Fruit fly (Drosophila melanogaster) whole organism, embryonic: ENCODE data around the gene slmb.

Experiments
- B-H1 ChIP-seq: fragments of 200-800 bp; sonication (Bioruptor generic); IDR thresholded peaks from 3 replicates; pipeline ENCODE4 v1.3.6; 2022; ENCODE audit warnings: missing biosample characterization, missing genetic modification characterization
- Bdp1 ChIP-seq: fragments of 200-800 bp; sonication (Bioruptor generic); optimal IDR thresholded peaks from 3 replicates; lab custom pipeline; 2016; ENCODE audit warnings: missing biosample characterization, missing genetic modification characterization
- CG10274 ChIP-seq: fragments of 200-800 bp; sonication (Bioruptor generic); optimal IDR thresholded peaks from 3 replicates; lab custom pipeline; 2017; ENCODE audit warnings: missing biosample characterization, mild to moderate bottlenecking, missing genetic modification characterization
- CG11093 ChIP-seq: fragments of 200-800 bp; sonication (Bioruptor generic); IDR thresholded peaks from 3 replicates; pipeline ENCODE4 v1.3.6; 2022; ENCODE audit warnings: missing biosample characterization, missing genetic modification characterization
- CG11247 ChIP-seq: fragments of 200-800 bp; sonication (Bioruptor generic); IDR thresholded peaks from 2 replicates; pipeline ENCODE4 v1.3.6; 2022; ENCODE audit warnings: missing biosample characterization, missing genetic modification characterization
- CG12744 ChIP-seq: fragments of 200-800 bp; sonication (Bioruptor generic); optimal IDR thresholded peaks from 2 replicates; lab custom pipeline; 2016; ENCODE audit warnings: missing biosample characterization, missing genetic modification characterization
- CG13894 ChIP-seq: fragments of 200-800 bp; sonication (Bioruptor generic); optimal IDR thresholded peaks from 3 replicates; lab custom pipeline; 2018; ENCODE audit warnings: missing biosample characterization, mild to moderate bottlenecking, missing genetic modification characterization, moderate library complexity
- CG14050 ChIP-seq: fragments of 200-800 bp; sonication (Bioruptor generic); IDR thresholded peaks from 3 replicates; pipeline ENCODE4 v1.3.6; 2022; ENCODE audit warnings: missing biosample characterization, missing genetic modification characterization
- CG15073 ChIP-seq: fragments of 200-800 bp; sonication (Bioruptor generic); optimal IDR thresholded peaks from 2 replicates; lab custom pipeline; 2016; ENCODE audit warnings: missing biosample characterization, missing genetic modification characterization
- CG1603 ChIP-seq: fragments of 200-800 bp; sonication (Bioruptor generic); optimal IDR thresholded peaks from 2 replicates; lab custom pipeline; 2019; ENCODE audit warnings: missing biosample characterization, mild to moderate bottlenecking, missing genetic modification characterization, moderate library complexity
- CG16813 ChIP-seq: fragments of 200-800 bp; sonication (Bioruptor generic); IDR thresholded peaks from 3 replicates; pipeline ENCODE4 v1.3.6; 2022; ENCODE audit warnings: missing biosample characterization, missing genetic modification characterization; ENCODE audit not compliant: partially characterized antibody
- CG17328 ChIP-seq: fragments of 200-800 bp; sonication (Bioruptor generic); IDR thresholded peaks from 2 replicates; pipeline ENCODE4 v1.3.6; 2022; ENCODE audit warnings: missing biosample characterization, missing genetic modification characterization
- CG17359 ChIP-seq: fragments of 200-800 bp; sonication (Bioruptor generic); optimal IDR thresholded peaks from 3 replicates; lab custom pipeline; 2018; ENCODE audit warnings: missing biosample characterization, mild to moderate bottlenecking, missing genetic modification characterization, moderate library complexity
- CG1792 ChIP-seq: fragments of 200-800 bp; sonication (Bioruptor generic); optimal IDR thresholded peaks from 2 replicates; lab custom pipeline; 2016; ENCODE audit warnings: missing biosample characterization, missing genetic modification characterization
- CG1832 ChIP-seq: fragments of 200-800 bp; sonication (Bioruptor generic); optimal IDR thresholded peaks from 2 replicates; lab custom pipeline; 2017; ENCODE audit warnings: missing biosample characterization, mild to moderate bottlenecking, missing genetic modification characterization, inconsistent platforms
- CG2712 ChIP-seq: fragments of 200-800 bp; optimal IDR thresholded peaks from 3 replicates; lab custom pipeline; 2019; ENCODE audit warnings: missing biosample characterization, mild to moderate bottlenecking, missing genetic modification characterization, moderate library complexity
- CG30403 ChIP-seq: fragments of 200-800 bp; sonication (Bioruptor generic); optimal IDR thresholded peaks from 3 replicates; lab custom pipeline; 2016; ENCODE audit warnings: missing biosample characterization, missing genetic modification characterization
- CG33557 ChIP-seq: fragments of 200-800 bp; sonication (Bioruptor generic); optimal IDR thresholded peaks from 2 replicates; lab custom pipeline; 2019; ENCODE audit warnings: missing biosample characterization, mild to moderate bottlenecking, missing genetic modification characterization, moderate library complexity
- CG6175 ChIP-seq: fragments of 200-800 bp; sonication (Bioruptor generic); IDR thresholded peaks from 3 replicates; pipeline ENCODE4 v1.3.6; 2022; ENCODE audit warnings: missing biosample characterization, missing genetic modification characterization
- CG8290 ChIP-seq, 3 experiments: fragments of 200-800 bp; sonication (Bioruptor generic); optimal IDR thresholded peaks; 2 replicates each; lab custom pipeline; 2016 to 2019; ENCODE audit warnings: missing biosample characterization in 3 of 3, missing genetic modification characterization in 3 of 3, mild to moderate bottlenecking in 2 of 3, moderate library complexity in 1 of 3
- CG8359 ChIP-seq: fragments of 200-800 bp; sonication (Bioruptor generic); optimal IDR thresholded peaks from 2 replicates; lab custom pipeline; 2017; ENCODE audit warnings: missing biosample characterization, mild to moderate bottlenecking, missing genetic modification characterization, borderline replicate concordance
- CG9437 ChIP-seq: fragments of 200-800 bp; sonication (Bioruptor generic); optimal IDR thresholded peaks from 2 replicates; lab custom pipeline; 2018; ENCODE audit warnings: missing biosample characterization, mild to moderate bottlenecking, missing genetic modification characterization
- D19A ChIP-seq: fragments of 200-800 bp; optimal IDR thresholded peaks from 3 replicates; lab custom pipeline; 2019; ENCODE audit warnings: missing biosample characterization, mild to moderate bottlenecking, missing genetic modification characterization, moderate library complexity
- Doc3 ChIP-seq: fragments of 200-800 bp; sonication (Bioruptor generic); IDR thresholded peaks from 3 replicates; pipeline ENCODE4 v1.3.6; 2022; ENCODE audit warnings: missing biosample characterization, missing genetic modification characterization; ENCODE audit not compliant: partially characterized antibody
- Eip74EF ChIP-seq, 2 experiments: fragments of 200-800 bp in 1 of 2; fragments of >200 bp in 1 of 2; sonication (Bioruptor generic) in 1 of 2; optimal IDR thresholded peaks; 2 replicates each; lab custom pipeline; 2017 to 2019; ENCODE audit warnings: missing biosample characterization in 2 of 2, missing genetic modification characterization in 2 of 2, mild to moderate bottlenecking in 1 of 2, moderate library complexity in 1 of 2
- Fer2 ChIP-seq: fragments of 200-800 bp; sonication (Bioruptor generic); optimal IDR thresholded peaks from 2 replicates; lab custom pipeline; 2018; ENCODE audit warnings: missing biosample characterization, mild to moderate bottlenecking, missing genetic modification characterization, moderate library complexity
- Fer3 ChIP-seq: fragments of 200-800 bp; sonication (Bioruptor generic); optimal IDR thresholded peaks from 2 replicates; lab custom pipeline; 2018; ENCODE audit warnings: missing biosample characterization, mild to moderate bottlenecking, missing genetic modification characterization, moderate library complexity
- HLH3B ChIP-seq: fragments of 200-800 bp; sonication (Bioruptor generic); IDR thresholded peaks from 2 replicates; pipeline ENCODE4 v1.3.6; 2022; ENCODE audit warnings: missing biosample characterization, missing genetic modification characterization
- MBD-R2 ChIP-seq: fragments of 200-800 bp; sonication (Bioruptor generic); IDR thresholded peaks from 2 replicates; pipeline ENCODE4 v1.3.6; 2022; ENCODE audit warnings: missing biosample characterization, missing genetic modification characterization
- Myb ChIP-seq: fragments of 200-800 bp; sonication (Bioruptor generic); optimal IDR thresholded peaks from 2 replicates; lab custom pipeline; 2016; ENCODE audit warnings: missing biosample characterization, missing genetic modification characterization
- NK7.1 ChIP-seq: fragments of 200-800 bp; sonication (Bioruptor generic); optimal IDR thresholded peaks from 3 replicates; lab custom pipeline; 2016; ENCODE audit warnings: missing biosample characterization, missing genetic modification characterization
- Opbp ChIP-seq: fragments of 200-800 bp; sonication (Bioruptor generic); IDR thresholded peaks from 3 replicates; pipeline ENCODE4 v1.3.6; 2022; ENCODE audit warnings: missing biosample characterization, missing genetic modification characterization; ENCODE audit not compliant: partially characterized antibody
- Optix ChIP-seq: fragments of 200-800 bp; sonication (Bioruptor generic); IDR thresholded peaks from 3 replicates; pipeline ENCODE4 v1.3.6; 2022; ENCODE audit warnings: missing biosample characterization, missing genetic modification characterization
- amos ChIP-seq: fragments of 200-800 bp; sonication (Bioruptor generic); IDR thresholded peaks from 2 replicates; pipeline ENCODE4 v1.3.6; 2022; ENCODE audit warnings: missing biosample characterization, missing genetic modification characterization; ENCODE audit not compliant: partially characterized antibody
- chif ChIP-seq, 2 experiments: fragments of 200-800 bp; sonication (Bioruptor generic); optimal IDR thresholded peaks; 3 replicates each; lab custom pipeline; 2016; ENCODE audit warnings: missing biosample characterization in 2 of 2, missing genetic modification characterization in 2 of 2
- chm ChIP-seq: fragments of 200-800 bp; sonication (Bioruptor generic); IDR thresholded peaks from 2 replicates; pipeline ENCODE4 v1.3.6; 2022; ENCODE audit warnings: missing biosample characterization, missing genetic modification characterization
- cwo ChIP-seq: fragments of 200-800 bp; sonication (Bioruptor generic); optimal IDR thresholded peaks from 3 replicates; lab custom pipeline; 2017; ENCODE audit warnings: missing biosample characterization, missing genetic modification characterization, mild to moderate bottlenecking, moderate library complexity, missing genetic modification reagents
- dm ChIP-seq: fragments of 200-800 bp; sonication (Bioruptor generic); optimal IDR thresholded peaks from 3 replicates; lab custom pipeline; 2016; ENCODE audit warnings: missing biosample characterization, missing genetic modification characterization
- grn ChIP-seq: fragments of 200-800 bp; sonication (Bioruptor generic); optimal IDR thresholded peaks from 3 replicates; lab custom pipeline; 2017; ENCODE audit warnings: missing biosample characterization, missing genetic modification characterization
- jing ChIP-seq: fragments of 200-800 bp; sonication (Bioruptor generic); optimal IDR thresholded peaks from 2 replicates; lab custom pipeline; 2018; ENCODE audit warnings: missing biosample characterization, mild to moderate bottlenecking, missing genetic modification characterization
- p53 ChIP-seq: fragments of 200-800 bp; sonication (Bioruptor generic); optimal IDR thresholded peaks from 2 replicates; lab custom pipeline; 2016; ENCODE audit warnings: missing biosample characterization, missing genetic modification characterization
- psq ChIP-seq: fragments of 200-800 bp; sonication (Bioruptor generic); optimal IDR thresholded peaks from 2 replicates; lab custom pipeline; 2017; ENCODE audit warnings: missing biosample characterization, missing genetic modification characterization
- repo ChIP-seq: fragments of 200-800 bp; sonication (Bioruptor generic); optimal IDR thresholded peaks from 2 replicates; lab custom pipeline; 2016; ENCODE audit warnings: missing biosample characterization, missing genetic modification characterization
- stc ChIP-seq: fragments of 200-800 bp; sonication (Bioruptor generic); IDR thresholded peaks from 2 replicates; pipeline ENCODE4 v1.3.6; 2022; ENCODE audit warnings: missing biosample characterization, missing genetic modification characterization
- sug ChIP-seq: fragments of 200-800 bp; optimal IDR thresholded peaks from 2 replicates; lab custom pipeline; 2019; ENCODE audit warnings: missing biosample characterization, mild to moderate bottlenecking, missing genetic modification characterization, moderate library complexity
- tio ChIP-seq: fragments of 200-800 bp; sonication (Bioruptor generic); optimal IDR thresholded peaks from 2 replicates; lab custom pipeline; 2017; ENCODE audit warnings: missing biosample characterization, missing genetic modification characterization, inconsistent platforms
- tll ChIP-seq, 2 experiments: fragments of 200-800 bp in 1 of 2; fragments of >200 bp in 1 of 2; sonication (Bioruptor generic) in 1 of 2; optimal IDR thresholded peaks; 2 replicates each; lab custom pipeline; 2017 to 2019; ENCODE audit warnings: missing biosample characterization in 2 of 2, missing genetic modification characterization in 2 of 2, mild to moderate bottlenecking in 1 of 2, moderate library complexity in 1 of 2
- zf30C ChIP-seq: fragments of 200-800 bp; sonication (Bioruptor generic); optimal IDR thresholded peaks from 3 replicates; lab custom pipeline; 2018; ENCODE audit warnings: missing biosample characterization, mild to moderate bottlenecking, missing genetic modification characterization

Gene slmb

dm6 chr3R:21107907-21108591 is 19.2 kb downstream of the slmb start, which contains the start of the genes Sec15 and rtet (continued):
- TF ChIP-seq p53 (no peak), CG1832 (GFP tag; lab: Kevin White, UChicago) (no peak), Fer2 (peak; percentile 27), Eip74EF (GFP tag; optimal IDR thresholded peaks at IDR 0.05; lab: Kevin White, UChicago) (no peak), CG14050 (GFP tag; lab: Robert Waterston, UW) (peak; percentile 13; the same call in 1 of the 3 replicates), Bdp1 (GFP tag; lab: Kevin White, UChicago) (peak; percentile 10), CG2712 (tag; lab: Kevin White, UChicago) (peak; percentile 72), CG1792 (GFP tag; lab: Kevin White, UChicago) (peak; percentile 91), zf30C (GFP tag; lab: Kevin White, UChicago) (no peak), repo (GFP tag; lab: Kevin White, UChicago) (no peak), psq (GFP tag; lab: Kevin White, UChicago) (peak; percentile 15), MBD-R2 (GFP tag; lab: Robert Waterston, UW) (peak; percentile 78), cwo (GFP tag; lab: Kevin White, UChicago) (peak; percentile 39), CG17328 (peak; percentile 18; the same call in 1 of the 2 replicates), HLH3B (GFP tag; lab: Robert Waterston, UW) (peak; percentile 38; the same call in 1 of the 2 replicates), CG11247 (GFP tag; lab: Robert Waterston, UW) (peak; percentile 53), CG10274 (GFP tag; lab: Kevin White, UChicago) (no peak), CG12744 (GFP tag; lab: Kevin White, UChicago) (no peak), NK7.1 (GFP tag; lab: Kevin White, UChicago) (no peak), Opbp (GFP tag; lab: Robert Waterston, UW) (peak; percentile 42), CG11093 (GFP tag; lab: Robert Waterston, UW) (no peak), CG17359 (peak; percentile 63), CG15073 (GFP tag; lab: Kevin White, UChicago) (no peak), Myb (GFP tag; lab: Kevin White, UChicago) (peak; percentile 34), grn (GFP tag; lab: Kevin White, UChicago) (no peak), Optix (peak; percentile 54; the same call in 2 of the 3 replicates), CG30403 (GFP tag; lab: Kevin White, UChicago) (peak; percentile 55), CG33557 (GFP tag; lab: Kevin White, UChicago) (peak; percentile 44), CG8290 (GFP tag; optimal IDR thresholded peaks at IDR 0.05; lab: Kevin White, UChicago) (no peak), CG8290 (tag; optimal IDR thresholded peaks at IDR 0.05; lab: Kevin White, UChicago) (no peak), jing (GFP tag; lab: Kevin White, UChicago) (no peak), CG9437 (GFP tag; lab: Kevin White, UChicago) (peak; percentile 50), Fer3 (tag; lab: Kevin White, UChicago) (peak; percentile 50), CG16813 (GFP tag; lab: Robert Waterston, UW) (peak; percentile 65), amos (GFP tag; lab: Robert Waterston, UW) (peak; percentile 40; the same call in 1 of the 2 replicates), Doc3 (GFP tag; lab: Robert Waterston, UW) (0 out of 3 replicates have a peak, but pooled peaks have one; percentile 43), chm (GFP tag; lab: Robert Waterston, UW) (peak; percentile 60; the same call in 1 of the 2 replicates), tll (GFP tag; optimal IDR thresholded peaks at IDR 0.05; lab: Kevin White, UChicago) (no peak), chif (GFP tag; optimal IDR thresholded peaks at IDR 0.05; lab: Kevin White, UChicago) (peak; percentile 3 to 39), CG13894 (no peak), CG1603 (tag; lab: Kevin White, UChicago) (peak; percentile 72), CG6175 (GFP tag; lab: Robert Waterston, UW) (no peak), D19A (tag; lab: Kevin White, UChicago) (no peak), tio (GFP tag; lab: Kevin White, UChicago) (no peak), B-H1 (GFP tag; lab: Robert Waterston, UW) (no peak; the same call in 2 of the 3 replicates), dm (GFP tag; lab: Kevin White, UChicago) (peak; percentile 24), stc (GFP tag; lab: Robert Waterston, UW) (peak; percentile 56), sug (tag; lab: Kevin White, UChicago) (peak; percentile 54), CG8359 (GFP tag; lab: Kevin White, UChicago) (no peak)
